Worm (Caenorhabditis elegans): ENCODE results near the gene txt-2.

- no peak for TF ChIP-seq tbx-11 (GFP tag; IDR thresholded peaks at IDR 0.05)
- TF ChIP-seq B0310.2 (tag; optimal IDR thresholded peaks at IDR 0.05): no peak
- TF ChIP-seq ama-1 (optimal IDR thresholded peaks at IDR 0.05): no peak
- TF ChIP-seq hmg-4 (GFP tag; optimal IDR thresholded peaks at IDR 0.05): no peak
- TF ChIP-seq tra-4 (tag; optimal IDR thresholded peaks at IDR 0.05): no peak
- no peak for TF ChIP-seq sea-1 (GFP tag; conservative IDR thresholded peaks at IDR 0.05)
Measured at ce11 chrV:248636-249035, 8.3 kb upstream of the txt-2 start.
